Worm (Caenorhabditis elegans) whole organism, L2 larva: ENCODE measurements around the gene R08C7.8.

Experiments
- elt-3 ChIP-seq: sonication (generic microtip); optimal IDR thresholded peaks from 2 replicates; lab custom pipeline; 2017; ENCODE audit warnings: missing biosample characterization, missing genetic modification characterization
- lin-13 ChIP-seq: fragments of 150-350 bp; optimal IDR thresholded peaks from 2 replicates; lab custom pipeline; 2014; ENCODE audit warnings: missing biosample characterization, missing genetic modification reagents, missing genetic modification characterization
- nhr-11 ChIP-seq: fragments of 150-350 bp; optimal IDR thresholded peaks from 2 replicates; lab custom pipeline; 2014; ENCODE audit warnings: missing biosample characterization, missing genetic modification characterization
- nhr-21 ChIP-seq: fragments of 150-350 bp; optimal IDR thresholded peaks from 2 replicates; lab custom pipeline; 2014; ENCODE audit warnings: missing biosample characterization, missing genetic modification characterization
- ztf-11 ChIP-seq: sonication (generic microtip); optimal IDR thresholded peaks from 2 replicates; lab custom pipeline; 2017; ENCODE audit warnings: missing biosample characterization, missing genetic modification characterization

DNA sequence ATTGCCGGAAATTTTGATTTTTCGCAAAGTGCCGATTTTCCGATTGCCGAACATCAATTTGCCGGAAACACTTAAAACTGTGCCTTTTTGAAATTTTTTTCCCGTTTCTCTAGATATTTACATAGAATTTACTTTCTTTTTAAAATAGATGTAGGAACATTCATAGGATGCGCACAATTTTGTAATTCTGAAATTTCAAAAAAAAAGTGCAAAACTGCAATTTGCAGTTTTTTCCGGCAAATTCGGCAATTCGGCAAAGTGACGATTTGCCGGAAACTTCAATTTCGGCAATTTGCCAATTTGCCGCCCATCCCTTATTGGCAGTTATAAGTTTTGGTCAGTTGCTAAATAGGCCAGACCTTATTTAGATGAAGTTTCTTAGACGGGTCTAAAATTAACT lies 22.3 kb upstream of the R08C7.8 start:
- TF ChIP-seq nhr-11 (tag; lab: Kevin White, UChicago): no peak
- no peak for TF ChIP-seq nhr-21 (tag; lab: Kevin White, UChicago)
- no peak for TF ChIP-seq elt-3 (tag; lab: Kevin White, UChicago)
- no peak for TF ChIP-seq lin-13 (GFP tag; lab: Kevin White, UChicago)
- no peak for TF ChIP-seq ztf-11 (tag; lab: Kevin White, UChicago)
